Worm (Caenorhabditis elegans) whole organism, L1 larva: ENCODE results near the gene ctl-1.

Experiments
- F16B12.6 ChIP-seq: fragments of 150-350 bp; optimal IDR thresholded peaks from 2 replicates; lab custom pipeline; 2014; ENCODE audit warnings: missing biosample characterization, missing genetic modification characterization
- alr-1 ChIP-seq: fragments of 200-800 bp; sonication (Bioruptor generic); optimal IDR thresholded peaks from 2 replicates; lab custom pipeline; 2018; ENCODE audit warnings: borderline replicate concordance, mild to moderate bottlenecking, missing genetic modification characterization, missing compliant biosample characterization
- ceh-63 ChIP-seq: fragments of 200-800 bp; sonication (Bioruptor generic); optimal IDR thresholded peaks from 2 replicates; lab custom pipeline; 2018; ENCODE audit warnings: mild to moderate bottlenecking, missing genetic modification characterization, missing compliant biosample characterization
- ceh-88 ChIP-seq: fragments of 200-800 bp; sonication (Bioruptor generic); IDR thresholded peaks from 2 replicates; pipeline ENCODE4 v1.3.6; 2022; ENCODE audit warnings: missing genetic modification characterization, missing compliant biosample characterization
- ceh-90 ChIP-seq: sonication (generic microtip); optimal IDR thresholded peaks from 2 replicates; lab custom pipeline; 2016; ENCODE audit warnings: missing genetic modification characterization, missing compliant biosample characterization
- dsc-1 ChIP-seq: sonication (generic microtip); optimal IDR thresholded peaks from 2 replicates; lab custom pipeline; 2016; ENCODE audit warnings: mild to moderate bottlenecking, missing genetic modification characterization, missing compliant biosample characterization
- efl-3 ChIP-seq: fragments of 200-800 bp; sonication (Bioruptor generic); optimal IDR thresholded peaks from 2 replicates; lab custom pipeline; 2018; ENCODE audit warnings: mild to moderate bottlenecking, missing genetic modification characterization, missing compliant biosample characterization
- egl-27 ChIP-seq, 2 experiments: fragments of 150-350 bp in 1 of 2; sonication (generic microtip); optimal IDR thresholded peaks; 3 replicates each; lab custom pipeline; 2017 to 2018; ENCODE audit warnings: missing biosample characterization in 2 of 2, missing genetic modification characterization in 2 of 2, missing genetic modification reagents in 2 of 2
- fkh-8 ChIP-seq: sonication (generic microtip); optimal IDR thresholded peaks from 2 replicates; lab custom pipeline; 2016; ENCODE audit warnings: mild to moderate bottlenecking, missing genetic modification characterization, missing compliant biosample characterization
- fos-1 ChIP-seq: fragments of 150-350 bp; optimal IDR thresholded peaks from 2 replicates; lab custom pipeline; 2014; ENCODE audit warnings: missing biosample characterization, missing genetic modification characterization
- grh-1 ChIP-seq: fragments of 200-800 bp; sonication (Bioruptor generic); IDR thresholded peaks from 2 replicates; pipeline ENCODE4 v1.3.6; 2022; ENCODE audit warnings: missing genetic modification reagents, missing genetic modification characterization, missing compliant biosample characterization
- hlh-17 ChIP-seq: fragments of 200-800 bp; sonication (Bioruptor generic); optimal IDR thresholded peaks from 2 replicates; lab custom pipeline; 2018; ENCODE audit warnings: missing genetic modification characterization, mild to moderate bottlenecking, missing compliant biosample characterization, moderate library complexity, borderline replicate concordance
- hpl-2 ChIP-seq: fragments of 150-350 bp; optimal IDR thresholded peaks from 2 replicates; lab custom pipeline; 2014; ENCODE audit warnings: missing biosample characterization, missing genetic modification reagents, missing genetic modification characterization
- isw-1 ChIP-seq: fragments of 200-800 bp; sonication (Bioruptor generic); IDR thresholded peaks from 2 replicates; pipeline ENCODE4 v1.3.6; 2022; ENCODE audit warnings: missing genetic modification characterization, missing compliant biosample characterization
- lin-15B ChIP-seq: fragments of 150-350 bp; sonication (generic microtip); optimal IDR thresholded peaks from 3 replicates; lab custom pipeline; 2014; ENCODE audit warnings: missing biosample characterization, missing genetic modification characterization
- lin-39 ChIP-seq: fragments of 150-350 bp; optimal IDR thresholded peaks from 2 replicates; lab custom pipeline; 2014; ENCODE audit warnings: missing biosample characterization, missing genetic modification reagents, missing genetic modification characterization
- mab-9 ChIP-seq: fragments of 200-800 bp; sonication (Bioruptor generic); IDR thresholded peaks from 2 replicates; pipeline ENCODE4 v1.3.6; 2022; ENCODE audit warnings: missing genetic modification reagents, missing genetic modification characterization, missing compliant biosample characterization
- mef-2 ChIP-seq: fragments of 150-350 bp; optimal IDR thresholded peaks from 2 replicates; lab custom pipeline; 2014; ENCODE audit warnings: missing biosample characterization, missing genetic modification characterization
- mep-1 ChIP-seq: fragments of 150-350 bp; optimal IDR thresholded peaks from 2 replicates; lab custom pipeline; 2014; ENCODE audit warnings: missing biosample characterization, missing genetic modification characterization
- nhr-12 ChIP-seq: sonication (generic microtip); optimal IDR thresholded peaks from 2 replicates; lab custom pipeline; 2017; ENCODE audit warnings: missing biosample characterization, missing genetic modification characterization
- nhr-237 ChIP-seq: fragments of 150-350 bp; optimal IDR thresholded peaks from 2 replicates; lab custom pipeline; 2014; ENCODE audit warnings: missing biosample characterization, missing genetic modification characterization
- nhr-28 ChIP-seq: fragments of 150-350 bp; optimal IDR thresholded peaks from 2 replicates; lab custom pipeline; 2014; ENCODE audit warnings: missing biosample characterization, missing genetic modification characterization
- nhr-71 ChIP-seq: sonication (generic microtip); optimal IDR thresholded peaks from 2 replicates; lab custom pipeline; 2016; ENCODE audit warnings: mild to moderate bottlenecking, missing genetic modification characterization, moderate library complexity, missing compliant biosample characterization
- nhr-76 ChIP-seq: sonication (generic microtip); optimal IDR thresholded peaks from 2 replicates; lab custom pipeline; 2017; ENCODE audit warnings: missing biosample characterization, missing genetic modification characterization
- pag-3 ChIP-seq: sonication (generic microtip); optimal IDR thresholded peaks from 2 replicates; lab custom pipeline; 2017; ENCODE audit warnings: missing genetic modification characterization, mild to moderate bottlenecking, missing compliant biosample characterization, antibody characterized with exemption, borderline replicate concordance; ENCODE audit not compliant: insufficient read depth
- snpc-4 ChIP-seq: fragments of 150-350 bp; optimal IDR thresholded peaks from 2 replicates; lab custom pipeline; 2014; ENCODE audit warnings: missing biosample characterization, missing genetic modification characterization
- sptf-1 ChIP-seq: fragments of 150-350 bp; optimal IDR thresholded peaks from 2 replicates; lab custom pipeline; 2014; ENCODE audit warnings: missing biosample characterization, missing genetic modification characterization
- sup-37 ChIP-seq: fragments of 200-800 bp; sonication (Bioruptor generic); optimal IDR thresholded peaks from 2 replicates; lab custom pipeline; 2018; ENCODE audit warnings: mild to moderate bottlenecking, missing genetic modification characterization, missing compliant biosample characterization
- unc-62 ChIP-seq: fragments of 150-350 bp; optimal IDR thresholded peaks from 2 replicates; lab custom pipeline; 2014; ENCODE audit warnings: missing biosample characterization, missing genetic modification reagents, missing genetic modification characterization
- xbp-1 ChIP-seq: sonication (generic microtip); optimal IDR thresholded peaks from 2 replicates; lab custom pipeline; 2016; ENCODE audit warnings: missing genetic modification characterization, missing compliant biosample characterization
- zag-1 ChIP-seq: fragments of 150-350 bp; optimal IDR thresholded peaks from 2 replicates; lab custom pipeline; 2014; ENCODE audit warnings: missing biosample characterization, missing genetic modification characterization
- ztf-11 ChIP-seq, 2 experiments: sonication (generic microtip); optimal IDR thresholded peaks; 2 replicates each; lab custom pipeline; 2016 to 2017; ENCODE audit warnings: missing genetic modification characterization in 2 of 2, missing biosample characterization in 1 of 2, missing compliant biosample characterization in 1 of 2
- ztf-4 ChIP-seq: fragments of 150-350 bp; optimal IDR thresholded peaks from 2 replicates; lab custom pipeline; 2014; ENCODE audit warnings: missing biosample characterization, missing genetic modification characterization

Gene ctl-1

DNA sequence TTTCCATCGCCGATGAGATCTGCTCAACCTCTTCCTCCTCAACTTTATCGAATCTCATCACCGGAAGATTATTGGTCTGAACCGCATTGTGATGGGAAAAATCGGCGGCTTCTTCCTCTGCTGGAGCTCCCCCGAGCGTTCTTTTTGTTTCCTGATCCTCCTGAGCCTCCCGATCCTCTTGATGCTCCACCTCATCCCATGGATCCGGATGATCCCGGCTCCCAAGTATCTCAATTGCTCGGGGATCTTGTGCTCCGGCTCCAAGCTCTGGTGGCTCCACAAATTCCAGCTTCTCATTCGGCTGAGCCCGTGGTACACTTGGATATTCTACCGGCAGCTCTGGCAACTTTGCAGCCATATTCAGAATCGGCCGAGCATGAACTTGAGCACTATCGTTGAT lies 48.1 kb downstream of the ctl-1 start:
- TF ChIP-seq nhr-12 (tag; lab: Kevin White, UChicago) (no peak), mab-9 (GFP tag; lab: Robert Waterston, UW) (no peak), F16B12.6 (tag; lab: Kevin White, UChicago) (no peak), ceh-63 (no peak), pag-3 (tag; lab: Kevin White, UChicago) (no peak), mep-1 (tag; lab: Kevin White, UChicago) (no peak), grh-1 (GFP tag; lab: Robert Waterston, UW) (no peak), nhr-76 (no peak), nhr-71 (no peak), egl-27 (tag; optimal IDR thresholded peaks at IDR 0.05; lab: Kevin White, UChicago) (no peak), alr-1 (no peak), ceh-88 (GFP tag; lab: Robert Waterston, UW) (no peak), sptf-1 (tag; lab: Kevin White, UChicago) (no peak), hlh-17 (GFP tag; lab: Kevin White, UChicago) (no peak)

ce11 chrII:14256779-14257178 lies 49.3 kb downstream of the ctl-1 start, which contains the start of gene Y54G11A.19:
Gene Y54G11A.19, minus strand, starts transcription at chrII:14256879.
- TF ChIP-seq nhr-28 (tag; lab: Kevin White, UChicago) (no peak), sup-37 (GFP tag; lab: Kevin White, UChicago) (no peak), nhr-237 (tag; lab: Kevin White, UChicago) (no peak), mef-2 (tag; lab: Kevin White, UChicago) (no peak), pag-3 (tag; lab: Kevin White, UChicago) (no peak), ceh-63 (no peak), snpc-4 (no peak), zag-1 (tag; lab: Kevin White, UChicago) (no peak), efl-3 (GFP tag; lab: Kevin White, UChicago) (no peak), isw-1 (no peak), fkh-8 (tag; lab: Kevin White, UChicago) (no peak), ceh-90 (no peak), lin-15B (no peak)

ce11 chrII:14255850-14256249 lies 50.2 kb downstream of the ctl-1 start:
- TF ChIP-seq hpl-2 (GFP tag; lab: Kevin White, UChicago) (no peak), unc-62 (no peak), pag-3 (tag; lab: Kevin White, UChicago) (no peak), mef-2 (tag; lab: Kevin White, UChicago) (no peak), mab-9 (GFP tag; lab: Robert Waterston, UW) (no peak), ztf-11 (tag; optimal IDR thresholded peaks at IDR 0.05; lab: Kevin White, UChicago) (no peak), fos-1 (tag; lab: Kevin White, UChicago) (no peak), egl-27 (tag; optimal IDR thresholded peaks at IDR 0.05; lab: Kevin White, UChicago) (no peak), ztf-4 (tag; lab: Kevin White, UChicago) (no peak), xbp-1 (tag; lab: Kevin White, UChicago) (no peak), dsc-1 (no peak), lin-39 (tag; lab: Kevin White, UChicago) (no peak)
- TF ChIP-seq, all 84 proteins: peak for 0
